Worm (Caenorhabditis elegans): Measurements from ENCODE around the gene Y62E10A.20.

The Y62E10A.20 gene

DNA sequence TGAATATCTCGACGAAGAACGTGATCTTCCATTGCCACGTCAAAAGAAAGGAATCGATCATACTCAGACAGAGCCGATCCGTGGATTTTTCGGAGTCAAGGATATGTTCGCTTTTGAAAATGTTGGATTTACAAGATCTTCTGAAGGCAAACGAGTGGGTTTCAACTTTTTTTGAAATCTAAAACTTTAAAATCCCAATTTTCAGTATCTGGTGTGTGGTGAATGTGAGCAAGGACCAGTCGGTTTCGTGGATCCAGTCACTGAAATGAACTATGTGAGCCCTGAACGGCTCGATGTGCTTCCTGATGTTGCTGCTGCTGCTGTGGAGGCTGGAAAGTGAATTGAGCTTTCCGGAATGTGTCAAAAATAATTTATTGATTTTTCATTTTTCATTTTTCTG is 1.0 kb upstream of the Y62E10A.20 start, which contains the start of gene lsm-3:
Gene lsm-3, plus strand, starts transcription at position 301 of the 400 bp plus-strand sequence.
- TF ChIP-seq nhr-76 (tag; optimal IDR thresholded peaks at IDR 0.05) (no peak), skn-1 (tag; optimal IDR thresholded peaks at IDR 0.05) (no peak), ztf-4 (tag; optimal IDR thresholded peaks at IDR 0.05) (no peak), fkh-10 (GFP tag; optimal IDR thresholded peaks at IDR 0.05) (no peak), elt-3 (tag; optimal IDR thresholded peaks at IDR 0.05) (no peak), hmg-11 (tag; optimal IDR thresholded peaks at IDR 0.05) (no peak), ceh-82 (tag; optimal IDR thresholded peaks at IDR 0.05) (no peak), ztf-11 (tag; optimal IDR thresholded peaks at IDR 0.05) (no peak), nhr-67 (tag; optimal IDR thresholded peaks at IDR 0.05) (no peak), zag-1 (tag; optimal IDR thresholded peaks at IDR 0.05) (no peak), mml-1 (tag; optimal IDR thresholded peaks at IDR 0.05) (no peak), nhr-12 (tag; optimal IDR thresholded peaks at IDR 0.05) (no peak), sea-2 (GFP tag; optimal IDR thresholded peaks at IDR 0.05) (no peak), daf-12 (tag; optimal IDR thresholded peaks at IDR 0.05) (no peak), egl-27 (tag; optimal IDR thresholded peaks at IDR 0.05) (no peak), lin-15B (tag; optimal IDR thresholded peaks at IDR 0.05) (no peak)

- TF ChIP-seq unc-62 (GFP tag; optimal IDR thresholded peaks at IDR 0.05) (no peak), hmg-11 (tag; optimal IDR thresholded peaks at IDR 0.05) (peak; percentile 65), nfya-1 (tag; optimal IDR thresholded peaks at IDR 0.05; ENCODE audit: insufficient read depth) (peak; percentile 26), mml-1 (tag; optimal IDR thresholded peaks at IDR 0.05) (no peak), fkh-10 (GFP tag; optimal IDR thresholded peaks at IDR 0.05) (no peak), ama-1 (optimal IDR thresholded peaks at IDR 0.05) (no peak), nhr-237 (tag; optimal IDR thresholded peaks at IDR 0.05) (no peak), lsy-12 (tag; optimal IDR thresholded peaks at IDR 0.05) (no peak), snpc-4 (tag; optimal IDR thresholded peaks at IDR 0.05) (no peak), mdl-1 (tag; optimal IDR thresholded peaks at IDR 0.05) (no peak), unc-39 (tag; optimal IDR thresholded peaks at IDR 0.05) (no peak), daf-12 (tag; optimal IDR thresholded peaks at IDR 0.05) (no peak), lin-39 (tag; optimal IDR thresholded peaks at IDR 0.05) (peak; percentile 35), ceh-82 (tag; optimal IDR thresholded peaks at IDR 0.05) (no peak), fkh-2 (tag; optimal IDR thresholded peaks at IDR 0.05) (no peak), lin-15B (tag; optimal IDR thresholded peaks at IDR 0.05) (peak; percentile 13), nhr-67 (tag; optimal IDR thresholded peaks at IDR 0.05) (no peak), elt-3 (tag; optimal IDR thresholded peaks at IDR 0.05) (no peak), elt-2 (tag; optimal IDR thresholded peaks at IDR 0.05) (no peak), tbx-2 (tag; optimal IDR thresholded peaks at IDR 0.05) (no peak)
These were observed 2.0 kb downstream of the Y62E10A.20 start, which contains the start of gene rab-19 for ce11 chrIV:13383763-13384436. TSS of gene rab-19 (minus strand) at chrIV:13384386.

- TF ChIP-seq ZK546.5 (tag; optimal IDR thresholded peaks at IDR 0.05): no peak
- TF ChIP-seq nhr-237 (tag; optimal IDR thresholded peaks at IDR 0.05): no peak
- no peak for TF ChIP-seq nhr-67 (tag; optimal IDR thresholded peaks at IDR 0.05)
- TF ChIP-seq nhr-77 (tag; optimal IDR thresholded peaks at IDR 0.05): no peak
- no peak for TF ChIP-seq nhr-25 (tag; optimal IDR thresholded peaks at IDR 0.05)
These were observed 4.1 kb downstream of the Y62E10A.20 start, which contains the start of gene emc-3 for ce11 chrIV:13381823-13382222. TSS of gene emc-3 (minus strand) at chrIV:13381923.

- no peak for TF ChIP-seq nhr-67 (tag; optimal IDR thresholded peaks at IDR 0.05)
- no peak for TF ChIP-seq jun-1 (tag; optimal IDR thresholded peaks at IDR 0.05)
- TF ChIP-seq lsy-12 (tag; optimal IDR thresholded peaks at IDR 0.05): no peak
- TF ChIP-seq nhr-237 (tag; optimal IDR thresholded peaks at IDR 0.05): no peak
- no peak for TF ChIP-seq nhr-43 (tag; optimal IDR thresholded peaks at IDR 0.05; ENCODE audit: poor library complexity, severe bottlenecking)
These were observed 5.4 kb downstream of the Y62E10A.20 start for ce11 chrIV:13380506-13380905.

- TF ChIP-seq nhr-43 (tag; optimal IDR thresholded peaks at IDR 0.05; ENCODE audit: poor library complexity, severe bottlenecking): no peak
- no peak for TF ChIP-seq nfya-1 (tag; optimal IDR thresholded peaks at IDR 0.05; ENCODE audit: insufficient read depth)
- TF ChIP-seq R02D3.7 (tag; optimal IDR thresholded peaks at IDR 0.05): no peak
- no peak for TF ChIP-seq aly-2 (tag; optimal IDR thresholded peaks at IDR 0.05)
- no peak for TF ChIP-seq ceh-28 (tag; optimal IDR thresholded peaks at IDR 0.05)
- no peak for TF ChIP-seq ztf-4 (tag; optimal IDR thresholded peaks at IDR 0.05)
These were observed 8.2 kb downstream of the Y62E10A.20 start, which contains the start of gene mau-8 for ce11 chrIV:13377716-13378115. TSS of gene mau-8 (plus strand) at chrIV:13378016.
